Worm (Caenorhabditis elegans) whole organism, mixed stage, embryonic: Measurements from ENCODE around the gene aakb-2.

Experiments
- M03D4.4 ChIP-seq: sonication (generic microtip); optimal IDR thresholded peaks from 2 replicates; lab custom pipeline; 2017; ENCODE audit warnings: mild to moderate bottlenecking, missing genetic modification characterization, missing compliant biosample characterization
- bed-3 ChIP-seq: fragments of 200-800 bp; sonication (Bioruptor generic); optimal IDR thresholded peaks from 3 replicates; lab custom pipeline; 2018; ENCODE audit warnings: mild to moderate bottlenecking, missing genetic modification characterization, moderate library complexity, missing compliant biosample characterization
- ceh-39 ChIP-seq: fragments of 150-350 bp; optimal IDR thresholded peaks from 2 replicates; lab custom pipeline; 2014; ENCODE audit warnings: missing biosample characterization, missing genetic modification characterization
- ceh-43 ChIP-seq: fragments of 200-800 bp; sonication (Bioruptor generic); optimal IDR thresholded peaks from 2 replicates; lab custom pipeline; 2018; ENCODE audit warnings: mild to moderate bottlenecking, missing genetic modification characterization, moderate library complexity, missing compliant biosample characterization
- ceh-83 ChIP-seq: fragments of 200-800 bp; sonication (Bioruptor generic); optimal IDR thresholded peaks from 2 replicates; lab custom pipeline; 2018; ENCODE audit warnings: mild to moderate bottlenecking, missing genetic modification characterization, missing compliant biosample characterization
- ces-1 ChIP-seq: fragments of 150-350 bp; optimal IDR thresholded peaks from 2 replicates; lab custom pipeline; 2014; ENCODE audit warnings: missing biosample characterization, missing genetic modification reagents, missing genetic modification characterization
- drap-1 ChIP-seq: fragments of 200-800 bp; sonication (Bioruptor generic); optimal IDR thresholded peaks from 3 replicates; lab custom pipeline; 2018; ENCODE audit warnings: mild to moderate bottlenecking, missing genetic modification characterization, missing compliant biosample characterization
- elt-1 ChIP-seq: sonication (generic microtip); optimal IDR thresholded peaks from 2 replicates; lab custom pipeline; 2017; ENCODE audit warnings: missing genetic modification characterization, mild to moderate bottlenecking, missing compliant biosample characterization, antibody characterized with exemption, moderate library complexity, borderline replicate concordance; ENCODE audit not compliant: insufficient read depth
- elt-3 ChIP-seq: fragments of 150-350 bp; optimal IDR thresholded peaks from 2 replicates; lab custom pipeline; 2014; ENCODE audit warnings: missing biosample characterization, missing genetic modification characterization
- flh-1 ChIP-seq: fragments of 200-800 bp; sonication (Bioruptor generic); optimal IDR thresholded peaks from 2 replicates; lab custom pipeline; 2018; ENCODE audit warnings: mild to moderate bottlenecking, missing genetic modification characterization, moderate library complexity, missing compliant biosample characterization
- ham-2 ChIP-seq: fragments of 200-800 bp; sonication (Bioruptor generic); optimal IDR thresholded peaks from 2 replicates; lab custom pipeline; 2018; ENCODE audit warnings: mild to moderate bottlenecking, missing genetic modification characterization, missing compliant biosample characterization
- hlh-1 ChIP-seq: fragments of 150-350 bp; optimal IDR thresholded peaks from 2 replicates; lab custom pipeline; 2014; ENCODE audit warnings: missing biosample characterization, missing genetic modification reagents, missing genetic modification characterization
- lin-13 ChIP-seq: fragments of 150-350 bp; optimal IDR thresholded peaks from 2 replicates; lab custom pipeline; 2014; ENCODE audit warnings: missing biosample characterization, missing genetic modification characterization
- lin-32 ChIP-seq: fragments of 200-800 bp; sonication (Bioruptor generic); optimal IDR thresholded peaks from 2 replicates; lab custom pipeline; 2018; ENCODE audit warnings: mild to moderate bottlenecking, missing genetic modification characterization, missing compliant biosample characterization
- mab-5 ChIP-seq: fragments of 150-350 bp; optimal IDR thresholded peaks from 2 replicates; lab custom pipeline; 2014; ENCODE audit warnings: missing biosample characterization, missing genetic modification characterization
- mep-1 ChIP-seq: fragments of 150-350 bp; optimal IDR thresholded peaks from 2 replicates; lab custom pipeline; 2017; ENCODE audit warnings: missing biosample characterization, missing genetic modification reagents, missing genetic modification characterization, inconsistent platforms
- mls-2 ChIP-seq: sonication (generic microtip); optimal IDR thresholded peaks from 2 replicates; lab custom pipeline; 2016; ENCODE audit warnings: mild to moderate bottlenecking, missing genetic modification characterization, moderate library complexity, missing compliant biosample characterization
- nhr-12 ChIP-seq: fragments of 150-350 bp; optimal IDR thresholded peaks from 2 replicates; lab custom pipeline; 2014; ENCODE audit warnings: missing biosample characterization, missing genetic modification characterization
- nhr-237 ChIP-seq: fragments of 150-350 bp; optimal IDR thresholded peaks from 2 replicates; lab custom pipeline; 2014; ENCODE audit warnings: missing biosample characterization, missing genetic modification characterization
- nhr-76 ChIP-seq: sonication (generic microtip); optimal IDR thresholded peaks from 2 replicates; lab custom pipeline; 2017; ENCODE audit warnings: missing biosample characterization, missing genetic modification characterization
- sem-2 ChIP-seq: fragments of 200-800 bp; sonication (Bioruptor generic); optimal IDR thresholded peaks from 2 replicates; lab custom pipeline; 2018; ENCODE audit warnings: mild to moderate bottlenecking, missing genetic modification characterization, missing compliant biosample characterization
- snpc-4 ChIP-seq: fragments of 150-350 bp; optimal IDR thresholded peaks from 2 replicates; lab custom pipeline; 2014; ENCODE audit warnings: missing biosample characterization, missing genetic modification characterization
- sptf-1 ChIP-seq: sonication (generic microtip); optimal IDR thresholded peaks from 2 replicates; lab custom pipeline; 2017; ENCODE audit warnings: mild to moderate bottlenecking, missing genetic modification characterization, moderate library complexity, missing compliant biosample characterization
- tbx-8 ChIP-seq: fragments of 200-800 bp; sonication (Bioruptor generic); optimal IDR thresholded peaks from 2 replicates; lab custom pipeline; 2018; ENCODE audit warnings: mild to moderate bottlenecking, missing genetic modification characterization, moderate library complexity, missing compliant biosample characterization
- unc-39 ChIP-seq: fragments of 150-350 bp; optimal IDR thresholded peaks from 2 replicates; lab custom pipeline; 2014; ENCODE audit warnings: missing biosample characterization, missing genetic modification characterization
- unc-62 ChIP-seq: fragments of 150-350 bp; optimal IDR thresholded peaks from 2 replicates; lab custom pipeline; 2014; ENCODE audit warnings: missing biosample characterization, missing genetic modification reagents, missing genetic modification characterization
- zip-8 ChIP-seq: fragments of 150-350 bp; optimal IDR thresholded peaks from 2 replicates; lab custom pipeline; 2014; ENCODE audit warnings: missing biosample characterization, missing genetic modification characterization
- ztf-11 ChIP-seq: fragments of 150-350 bp; optimal IDR thresholded peaks from 2 replicates; lab custom pipeline; 2014; ENCODE audit warnings: missing biosample characterization, missing genetic modification characterization

aakb-2 gene

DNA sequence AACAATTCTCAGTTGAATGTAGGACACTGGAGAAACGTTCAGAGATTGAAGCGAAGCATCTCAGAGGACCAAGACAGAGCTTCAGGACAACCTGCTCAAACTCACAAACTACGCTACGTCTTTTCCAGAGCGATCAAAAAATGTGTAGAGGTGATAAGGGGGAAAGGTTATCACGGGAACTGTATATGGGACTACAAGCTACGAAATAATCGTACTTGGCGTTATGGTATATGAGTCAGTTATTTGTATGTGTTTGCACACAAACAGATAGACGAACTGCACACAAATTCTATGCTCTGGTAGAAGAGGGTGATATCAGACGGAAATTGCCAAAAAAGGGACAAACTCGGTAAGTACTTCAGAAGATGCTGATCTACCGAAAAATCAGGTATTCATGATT lies 32.3 kb downstream of the aakb-2 start:
- TF ChIP-seq unc-62 (no peak), nhr-12 (tag; lab: Kevin White, UChicago) (no peak), ceh-43 (GFP tag; lab: Kevin White, UChicago) (no peak), zip-8 (tag; lab: Kevin White, UChicago) (no peak), ces-1 (GFP tag; lab: Kevin White, UChicago) (no peak), snpc-4 (tag; lab: Kevin White, UChicago) (no peak), ceh-83 (GFP tag; lab: Kevin White, UChicago) (no peak)

DNA sequence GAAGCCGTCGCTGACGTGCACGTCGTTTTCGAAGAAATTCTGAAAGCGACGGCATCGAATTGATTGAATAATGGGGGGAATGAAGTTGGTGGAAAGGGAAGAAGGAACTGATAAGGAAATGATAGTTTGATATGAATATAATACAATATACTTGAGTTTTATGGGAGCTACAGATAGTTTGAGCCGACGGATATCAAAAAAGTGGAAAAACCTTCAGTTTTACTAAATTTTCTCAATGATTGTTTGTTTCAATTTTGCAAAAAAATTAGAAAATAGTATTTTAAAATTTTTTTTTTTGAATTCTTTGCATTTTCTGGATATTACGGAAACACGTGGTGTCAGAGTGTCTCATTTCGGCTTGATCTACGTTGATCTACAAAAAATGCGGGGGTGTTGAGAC lies 33.9 kb downstream of the aakb-2 start, which contains the start of gene obr-1:
Gene obr-1, minus strand, starts transcription at position 101 of the 400 bp plus-strand sequence.
- no peak for TF ChIP-seq ceh-39 (tag; lab: Kevin White, UChicago)
- no peak for TF ChIP-seq ham-2 (GFP tag; lab: Kevin White, UChicago)
- no peak for TF ChIP-seq unc-62
- no peak for TF ChIP-seq mab-5
- TF ChIP-seq unc-39 (tag; lab: Kevin White, UChicago): no peak
- no peak for TF ChIP-seq mep-1 (tag; lab: Kevin White, UChicago)

ce11 chrIII:11274590-11275116 lies 37.7 kb downstream of the aakb-2 start, which contains the start of gene Y47D3A.20:
Gene Y47D3A.20 (plus strand): TSS chrIII:11275066.
- TF ChIP-seq ces-1 (GFP tag; lab: Kevin White, UChicago) (peak; percentile 41), sem-2 (GFP tag; lab: Kevin White, UChicago) (no peak)

DNA sequence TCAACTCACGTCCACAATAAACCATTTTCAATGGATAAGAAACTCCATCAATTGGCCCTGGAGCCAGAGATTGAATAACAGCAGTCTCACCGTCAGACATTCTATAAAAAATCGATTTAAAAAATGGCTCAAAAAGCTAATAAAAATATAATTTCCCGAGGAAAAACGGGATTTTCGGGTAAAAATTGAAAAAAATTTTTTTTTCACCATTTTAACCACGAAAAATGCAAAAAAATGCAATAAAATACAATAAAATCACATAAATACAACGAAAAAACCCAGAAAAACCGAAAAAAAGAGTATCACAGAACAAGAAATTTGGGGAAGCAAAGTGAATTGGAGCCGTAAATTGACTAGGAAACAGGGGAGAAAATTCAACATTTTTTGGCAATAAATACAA lies 41.9 kb downstream of the aakb-2 start, which contains the start of gene Y47D3A.21:
Gene Y47D3A.21, minus strand, starts transcription at position 101 of the 400 bp plus-strand sequence.
- TF ChIP-seq sem-2 (GFP tag; lab: Kevin White, UChicago) (no peak), tbx-8 (GFP tag; lab: Kevin White, UChicago) (no peak), lin-32 (GFP tag; lab: Kevin White, UChicago) (no peak), nhr-76 (tag; lab: Kevin White, UChicago) (no peak)

- TF ChIP-seq ceh-39 (tag; lab: Kevin White, UChicago): no peak
- no peak for TF ChIP-seq flh-1 (GFP tag; lab: Kevin White, UChicago)
- no peak for TF ChIP-seq M03D4.4 (tag; lab: Kevin White, UChicago)
- peak; percentile 36 for TF ChIP-seq ces-1 (GFP tag; lab: Kevin White, UChicago)
- TF ChIP-seq unc-62: no peak
- no peak for TF ChIP-seq nhr-237 (tag; lab: Kevin White, UChicago)
Observed at ce11 chrIII:11279954-11280353, 43.0 kb downstream of the aakb-2 start.

DNA sequence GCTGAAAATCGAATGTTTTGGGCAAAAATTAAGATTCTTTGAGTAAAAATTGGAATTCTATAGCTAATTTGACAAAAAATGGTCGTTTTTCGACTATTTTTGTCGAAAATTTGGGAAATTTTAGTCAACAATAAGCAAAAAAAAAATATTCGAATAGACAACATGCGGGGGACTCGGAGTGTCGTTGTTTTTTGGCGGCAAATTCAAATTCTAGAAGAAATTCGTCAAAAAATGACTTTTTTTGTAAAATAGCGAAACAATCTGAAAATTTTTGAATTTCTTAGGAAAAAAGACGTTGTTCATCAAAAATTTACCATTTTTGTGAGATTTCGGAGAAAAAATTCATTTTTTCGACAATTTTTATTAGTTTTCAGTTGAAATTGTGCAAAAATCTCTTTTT lies 46.7 kb downstream of the aakb-2 start:
- TF ChIP-seq bed-3 (GFP tag; lab: Kevin White, UChicago) (no peak), tbx-8 (GFP tag; lab: Kevin White, UChicago) (no peak), elt-1 (tag; lab: Kevin White, UChicago) (no peak), nhr-237 (tag; lab: Kevin White, UChicago) (no peak), flh-1 (GFP tag; lab: Kevin White, UChicago) (no peak), ceh-39 (tag; lab: Kevin White, UChicago) (no peak), zip-8 (tag; lab: Kevin White, UChicago) (no peak), nhr-76 (tag; lab: Kevin White, UChicago) (no peak), unc-39 (tag; lab: Kevin White, UChicago) (no peak), lin-13 (tag; lab: Kevin White, UChicago) (no peak), ces-1 (GFP tag; lab: Kevin White, UChicago) (no peak)

DNA sequence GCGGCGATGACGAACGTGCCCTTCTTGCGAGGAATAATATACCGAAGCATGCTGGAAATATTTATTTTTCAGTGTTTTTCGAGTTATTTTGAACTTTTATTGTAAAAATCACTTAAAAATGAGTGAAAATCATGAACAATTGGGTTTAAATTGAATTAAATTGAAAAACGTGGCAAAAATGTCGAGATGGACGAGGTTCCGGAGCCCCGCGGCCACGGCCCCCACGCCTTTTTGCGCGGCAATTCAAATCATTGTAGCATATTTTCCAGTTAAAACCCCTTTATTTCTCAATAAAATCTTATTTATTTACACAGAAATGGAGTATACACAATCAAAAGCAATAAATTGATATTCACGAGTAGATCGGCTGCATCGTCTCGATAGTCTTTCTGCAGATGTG lies 49.1 kb downstream of the aakb-2 start:
- peak; percentile 4 for TF ChIP-seq mls-2 (tag; lab: Kevin White, UChicago)
- peak; percentile 73 for TF ChIP-seq ces-1 (GFP tag; lab: Kevin White, UChicago)
- TF ChIP-seq drap-1 (GFP tag; lab: Kevin White, UChicago): no peak
- no peak for TF ChIP-seq ceh-83 (GFP tag; lab: Kevin White, UChicago)
- TF ChIP-seq sptf-1 (tag; lab: Kevin White, UChicago): no peak
- no peak for TF ChIP-seq mab-5
- TF ChIP-seq ztf-11 (tag; lab: Kevin White, UChicago): no peak
- TF ChIP-seq zip-8 (tag; lab: Kevin White, UChicago): no peak
- no peak for TF ChIP-seq elt-3
- TF ChIP-seq sem-2 (GFP tag; lab: Kevin White, UChicago): no peak
- TF ChIP-seq elt-1 (tag; lab: Kevin White, UChicago): no peak
- TF ChIP-seq lin-13 (tag; lab: Kevin White, UChicago): no peak
- no peak for TF ChIP-seq nhr-237 (tag; lab: Kevin White, UChicago)
- no peak for TF ChIP-seq unc-62
- no peak for TF ChIP-seq hlh-1
